Worm (Caenorhabditis elegans): ENCODE data around the gene str-90.

- TF ChIP-seq unc-62 (GFP tag; optimal IDR thresholded peaks at IDR 0.05) = no peak
- TF ChIP-seq dpl-1 (GFP tag; optimal IDR thresholded peaks at IDR 0.05) = no peak
Measured at ce11 chrV:8075712-8076111, 27.3 kb upstream of the str-90 start, which contains the start of gene catp-3.
